Worm (Caenorhabditis elegans) whole organism, late embryonic: Measurements from ENCODE around the gene Y43F8B.29.

Experiments used
- C08G9.2 ChIP-seq: sonication (generic microtip); optimal IDR thresholded peaks from 2 replicates; lab custom pipeline; 2016; ENCODE audit warnings: mild to moderate bottlenecking, missing genetic modification characterization, moderate library complexity, missing compliant biosample characterization
- C38D4.7 ChIP-seq: fragments of 200-800 bp; sonication (Bioruptor generic); optimal IDR thresholded peaks from 2 replicates; lab custom pipeline; 2018; ENCODE audit warnings: mild to moderate bottlenecking, missing genetic modification characterization, moderate library complexity, missing compliant biosample characterization
- F13H6.1 ChIP-seq: sonication (generic microtip); optimal IDR thresholded peaks from 2 replicates; lab custom pipeline; 2016; ENCODE audit warnings: missing genetic modification characterization, missing compliant biosample characterization
- K02D7.2 ChIP-seq: sonication (generic microtip); optimal IDR thresholded peaks from 2 replicates; lab custom pipeline; 2017; ENCODE audit warnings: mild to moderate bottlenecking, missing genetic modification characterization, missing compliant biosample characterization
- K09A11.1 ChIP-seq: sonication (generic microtip); optimal IDR thresholded peaks from 2 replicates; lab custom pipeline; 2017; ENCODE audit warnings: antibody characterized with exemption, mild to moderate bottlenecking, missing genetic modification characterization, missing compliant biosample characterization; ENCODE audit not compliant: insufficient read depth
- T23F11.4 ChIP-seq: fragments of 200-800 bp; sonication (Bioruptor generic); optimal IDR thresholded peaks from 2 replicates; lab custom pipeline; 2018; ENCODE audit warnings: mild to moderate bottlenecking, missing genetic modification characterization, missing compliant biosample characterization
- ama-1 ChIP-seq: fragments of 150-350 bp; optimal IDR thresholded peaks from 2 replicates; lab custom pipeline; 2014
- ceh-14 ChIP-seq: sonication (generic microtip); optimal IDR thresholded peaks from 2 replicates; lab custom pipeline; 2016; ENCODE audit warnings: missing genotype, missing genetic modification characterization, missing compliant biosample characterization
- ceh-18 ChIP-seq: sonication (generic microtip); optimal IDR thresholded peaks from 2 replicates; lab custom pipeline; 2016; ENCODE audit warnings: missing genetic modification characterization, missing compliant biosample characterization
- ceh-19 ChIP-seq: fragments of 200-800 bp; sonication (Bioruptor generic); optimal IDR thresholded peaks from 2 replicates; lab custom pipeline; 2018; ENCODE audit warnings: mild to moderate bottlenecking, missing genetic modification characterization, missing compliant biosample characterization
- ceh-22 ChIP-seq: sonication (generic microtip); optimal IDR thresholded peaks from 2 replicates; lab custom pipeline; 2017; ENCODE audit warnings: missing biosample characterization, missing genetic modification characterization
- ceh-24 ChIP-seq: sonication (generic microtip); optimal IDR thresholded peaks from 2 replicates; lab custom pipeline; 2016; ENCODE audit warnings: mild to moderate bottlenecking, missing genetic modification characterization, missing compliant biosample characterization
- ceh-45 ChIP-seq: fragments of 200-800 bp; sonication (Bioruptor generic); IDR thresholded peaks from 2 replicates; pipeline ENCODE4 v1.3.6; 2022; ENCODE audit warnings: missing genetic modification reagents, missing genetic modification characterization, missing compliant biosample characterization
- ceh-6 ChIP-seq: fragments of 200-800 bp; sonication (Bioruptor generic); optimal IDR thresholded peaks from 2 replicates; lab custom pipeline; 2018; ENCODE audit warnings: mild to moderate bottlenecking, missing genetic modification characterization, missing compliant biosample characterization
- ceh-9 ChIP-seq: sonication (generic microtip); optimal IDR thresholded peaks from 2 replicates; lab custom pipeline; 2016; ENCODE audit warnings: mild to moderate bottlenecking, missing genetic modification characterization, inconsistent platforms, missing compliant biosample characterization
- che-1 ChIP-seq: sonication (generic microtip); optimal IDR thresholded peaks from 2 replicates; lab custom pipeline; 2016; ENCODE audit warnings: mild to moderate bottlenecking, missing genetic modification characterization, missing compliant biosample characterization
- dmd-4 ChIP-seq: sonication (generic microtip); optimal IDR thresholded peaks from 2 replicates; lab custom pipeline; 2016; ENCODE audit warnings: borderline replicate concordance, missing genetic modification characterization, missing compliant biosample characterization
- dve-1 ChIP-seq: sonication (generic microtip); optimal IDR thresholded peaks from 2 replicates; lab custom pipeline; 2017; ENCODE audit warnings: antibody characterized with exemption, mild to moderate bottlenecking, missing genetic modification characterization, missing compliant biosample characterization
- elt-2 ChIP-seq: sonication (generic microtip); optimal IDR thresholded peaks from 2 replicates; lab custom pipeline; 2016; ENCODE audit warnings: missing genetic modification reagents, missing genetic modification characterization, missing compliant biosample characterization
- elt-4 ChIP-seq: sonication (generic microtip); optimal IDR thresholded peaks from 2 replicates; lab custom pipeline; 2016; ENCODE audit warnings: missing genetic modification characterization, missing compliant biosample characterization
- ets-4 ChIP-seq: sonication (generic microtip); optimal IDR thresholded peaks from 2 replicates; lab custom pipeline; 2016; ENCODE audit warnings: missing genetic modification characterization, missing compliant biosample characterization
- eyg-1 ChIP-seq: sonication (generic microtip); optimal IDR thresholded peaks from 2 replicates; lab custom pipeline; 2016; ENCODE audit warnings: missing genotype, missing genetic modification characterization, missing compliant biosample characterization
- fkh-10 ChIP-seq: fragments of 150-350 bp; optimal IDR thresholded peaks from 2 replicates; lab custom pipeline; 2014; ENCODE audit warnings: missing biosample characterization, missing genetic modification reagents, missing genetic modification characterization
- hlh-13 ChIP-seq: fragments of 200-800 bp; sonication (Bioruptor generic); optimal IDR thresholded peaks from 2 replicates; lab custom pipeline; 2018; ENCODE audit warnings: mild to moderate bottlenecking, missing genetic modification characterization, missing compliant biosample characterization
- hlh-30 ChIP-seq: sonication (generic microtip); optimal IDR thresholded peaks from 2 replicates; lab custom pipeline; 2017; ENCODE audit warnings: antibody characterized with exemption, missing genetic modification characterization, missing compliant biosample characterization; ENCODE audit not compliant: insufficient read depth
- hlh-8 ChIP-seq: sonication (generic microtip); optimal IDR thresholded peaks from 2 replicates; lab custom pipeline; 2016; ENCODE audit warnings: missing genotype, missing genetic modification characterization, missing compliant biosample characterization
- lim-6 ChIP-seq: sonication (generic microtip); optimal IDR thresholded peaks from 2 replicates; lab custom pipeline; 2016; ENCODE audit warnings: missing genetic modification characterization, missing compliant biosample characterization
- lin-11 ChIP-seq: fragments of 200-800 bp; sonication (Bioruptor generic); optimal IDR thresholded peaks from 2 replicates; lab custom pipeline; 2018; ENCODE audit warnings: mild to moderate bottlenecking, missing genetic modification characterization, missing compliant biosample characterization
- madf-2 ChIP-seq: sonication (generic microtip); optimal IDR thresholded peaks from 2 replicates; lab custom pipeline; 2017; ENCODE audit warnings: missing genetic modification characterization, missing compliant biosample characterization
- mec-3 ChIP-seq: sonication (generic microtip); optimal IDR thresholded peaks from 2 replicates; lab custom pipeline; 2016; ENCODE audit warnings: borderline replicate concordance, missing genetic modification characterization, missing compliant biosample characterization
- nhr-11 ChIP-seq: fragments of 150-350 bp; optimal IDR thresholded peaks from 2 replicates; lab custom pipeline; 2014; ENCODE audit warnings: missing biosample characterization, missing genetic modification characterization
- npax-4 ChIP-seq: sonication (generic microtip); optimal IDR thresholded peaks from 2 replicates; lab custom pipeline; 2016; ENCODE audit warnings: missing genetic modification characterization, missing compliant biosample characterization
- odd-2 ChIP-seq: sonication (generic microtip); optimal IDR thresholded peaks from 2 replicates; lab custom pipeline; 2017; ENCODE audit warnings: antibody characterized with exemption, mild to moderate bottlenecking, missing genetic modification characterization, missing compliant biosample characterization
- pag-3 ChIP-seq: sonication (generic microtip); optimal IDR thresholded peaks from 2 replicates; lab custom pipeline; 2016; ENCODE audit warnings: missing compliant biosample characterization, missing genetic modification characterization, borderline replicate concordance
- pat-9 ChIP-seq: fragments of 200-800 bp; sonication (Bioruptor generic); optimal IDR thresholded peaks from 2 replicates; lab custom pipeline; 2018; ENCODE audit warnings: mild to moderate bottlenecking, missing genetic modification characterization, moderate library complexity, missing compliant biosample characterization
- pax-1 ChIP-seq: fragments of 150-350 bp; optimal IDR thresholded peaks from 2 replicates; lab custom pipeline; 2014; ENCODE audit warnings: missing biosample characterization, missing genetic modification characterization
- pqm-1 ChIP-seq: sonication (generic microtip); optimal IDR thresholded peaks from 2 replicates; lab custom pipeline; 2016; ENCODE audit warnings: missing genetic modification characterization, missing compliant biosample characterization
- pros-1 ChIP-seq: fragments of 150-350 bp; optimal IDR thresholded peaks from 2 replicates; lab custom pipeline; 2014; ENCODE audit warnings: missing biosample characterization, missing genetic modification reagents, missing genetic modification characterization
- rnt-1 ChIP-seq: sonication (generic microtip); optimal IDR thresholded peaks from 2 replicates; lab custom pipeline; 2016; ENCODE audit warnings: missing genetic modification characterization, missing compliant biosample characterization
- sox-2 ChIP-seq: fragments of 200-800 bp; sonication (Bioruptor generic); IDR thresholded peaks from 2 replicates; pipeline ENCODE4 v1.3.6; 2022; ENCODE audit warnings: missing genetic modification reagents, missing genetic modification characterization, missing compliant biosample characterization
- sox-4 ChIP-seq: sonication (generic microtip); optimal IDR thresholded peaks from 2 replicates; lab custom pipeline; 2017; ENCODE audit warnings: mild to moderate bottlenecking, missing genetic modification characterization, inconsistent platforms, missing compliant biosample characterization
- syd-9 ChIP-seq: sonication (generic microtip); optimal IDR thresholded peaks from 2 replicates; lab custom pipeline; 2016; ENCODE audit warnings: mild to moderate bottlenecking, missing genetic modification characterization, moderate library complexity, missing compliant biosample characterization
- tbx-2 ChIP-seq: sonication (generic microtip); optimal IDR thresholded peaks from 2 replicates; lab custom pipeline; 2016; ENCODE audit warnings: missing genetic modification characterization, missing compliant biosample characterization
- tbx-7 ChIP-seq: sonication (generic microtip); optimal IDR thresholded peaks from 2 replicates; lab custom pipeline; 2016; ENCODE audit warnings: missing genotype, missing genetic modification characterization, missing compliant biosample characterization
- ttx-3 ChIP-seq: sonication (generic microtip); optimal IDR thresholded peaks from 2 replicates; lab custom pipeline; 2016; ENCODE audit warnings: missing genetic modification reagents, missing genetic modification characterization, missing compliant biosample characterization
- unc-3 ChIP-seq, 2 experiments: fragments of 200-800 bp in 1 of 2; sonication (Bioruptor generic) in 1 of 2; sonication (generic microtip) in 1 of 2; conservative IDR thresholded peaks in 1 of 2; optimal IDR thresholded peaks in 1 of 2; 2 replicates each; pipeline versions ENCODE4 v1.3.6 to Lab custom; 2016 to 2022; ENCODE audit warnings: missing compliant biosample characterization in 2 of 2, missing genetic modification characterization in 2 of 2, missing genetic modification reagents in 1 of 2
- unc-42 ChIP-seq: sonication (generic microtip); optimal IDR thresholded peaks from 2 replicates; lab custom pipeline; 2016; ENCODE audit warnings: missing genotype, missing genetic modification characterization, missing compliant biosample characterization
- unc-55 ChIP-seq: sonication (generic microtip); optimal IDR thresholded peaks from 2 replicates; lab custom pipeline; 2017; ENCODE audit warnings: missing biosample characterization, missing genetic modification reagents, missing genetic modification characterization
- unc-86 ChIP-seq: sonication (generic microtip); optimal IDR thresholded peaks from 2 replicates; lab custom pipeline; 2016; ENCODE audit warnings: missing genetic modification characterization, missing compliant biosample characterization
- zip-5 ChIP-seq: sonication (generic microtip); optimal IDR thresholded peaks from 2 replicates; lab custom pipeline; 2016; ENCODE audit warnings: missing genetic modification characterization, missing compliant biosample characterization
- ztf-16 ChIP-seq: sonication (generic microtip); optimal IDR thresholded peaks from 2 replicates; lab custom pipeline; 2017; ENCODE audit warnings: missing genetic modification characterization, missing compliant biosample characterization

Y43F8B.29 gene

DNA sequence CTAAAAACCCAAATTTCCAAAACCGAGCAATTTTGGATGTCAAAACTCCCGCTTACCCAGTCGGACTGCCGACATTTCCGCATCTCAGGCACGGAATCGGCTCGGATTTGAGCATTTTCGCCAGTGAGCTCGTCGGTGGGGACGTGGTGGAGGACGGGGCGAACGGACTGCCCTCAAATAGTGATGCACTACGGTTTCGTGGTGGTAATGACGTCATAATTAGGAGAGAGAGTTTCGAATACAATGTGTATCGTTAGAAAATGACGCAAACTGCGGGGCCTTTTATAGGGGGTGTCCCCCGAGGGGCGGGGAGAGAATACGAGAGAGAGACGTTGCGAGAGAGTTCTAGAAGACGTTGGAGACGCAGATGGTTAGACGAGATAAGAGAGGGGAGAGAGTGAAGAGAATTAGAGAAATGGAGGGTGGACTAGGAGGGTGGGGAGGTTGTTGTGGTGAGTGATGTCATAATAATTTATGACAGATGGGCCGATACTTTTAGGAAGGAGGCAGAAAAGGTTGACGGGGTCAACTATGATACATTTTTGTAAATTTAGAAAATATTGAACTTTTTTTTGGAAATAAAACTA, 31.2 kb downstream of the Y43F8B.29 start:
- TF ChIP-seq ceh-14 (tag; lab: Kevin White, UChicago) (peak; percentile 58), K09A11.1 (tag; lab: Kevin White, UChicago) (no peak), pax-1 (tag; lab: Kevin White, UChicago) (peak; percentile 70), C38D4.7 (GFP tag; lab: Kevin White, UChicago) (peak; percentile 60), zip-5 (tag; lab: Kevin White, UChicago) (no peak), tbx-2 (tag; lab: Kevin White, UChicago) (peak; percentile 76), ceh-6 (peak; percentile 32), ceh-22 (no peak), eyg-1 (tag; lab: Kevin White, UChicago) (no peak), ztf-16 (tag; lab: Kevin White, UChicago) (peak; percentile 70), unc-55 (GFP tag; lab: Kevin White, UChicago) (peak; percentile 100), sox-2 (GFP tag; lab: Robert Waterston, UW) (peak; percentile 72), pag-3 (peak; percentile 11), elt-2 (tag; lab: Kevin White, UChicago) (peak; percentile 84), nhr-11 (tag; lab: Kevin White, UChicago) (no peak), T23F11.4 (peak; percentile 70), ceh-24 (peak; percentile 12), unc-86 (tag; lab: Kevin White, UChicago) (no peak), ceh-18 (tag; lab: Kevin White, UChicago) (peak; percentile 69), mec-3 (tag; lab: Kevin White, UChicago) (no peak), npax-4 (tag; lab: Kevin White, UChicago) (no peak), ttx-3 (tag; lab: Kevin White, UChicago) (no peak), sox-4 (tag; lab: Kevin White, UChicago) (peak; percentile 21), ceh-9 (tag; lab: Kevin White, UChicago) (no peak), pros-1 (tag; lab: Kevin White, UChicago) (peak; percentile 91), hlh-8 (tag; lab: Kevin White, UChicago) (peak; percentile 4), pqm-1 (tag; lab: Kevin White, UChicago) (no peak), dmd-4 (tag; lab: Kevin White, UChicago) (peak; percentile 37), K02D7.2 (tag; lab: Kevin White, UChicago) (peak; percentile 51), unc-42 (peak; percentile 50), syd-9 (tag; lab: Kevin White, UChicago) (peak; percentile 42), ama-1 (peak; percentile 94), lim-6 (tag; lab: Kevin White, UChicago) (no peak), hlh-30 (tag; lab: Kevin White, UChicago) (peak; percentile 56), ceh-45 (GFP tag; lab: Robert Waterston, UW) (no peak), unc-3 (GFP tag; conservative IDR thresholded peaks at IDR 0.05; lab: Robert Waterston, UW) (0 out of 2 replicates have a peak, but pooled peaks have one; percentile 47), unc-3 (tag; optimal IDR thresholded peaks at IDR 0.05; lab: Kevin White, UChicago) (peak; percentile 62), che-1 (tag; lab: Kevin White, UChicago) (peak; percentile 54), ceh-19 (GFP tag; lab: Kevin White, UChicago) (peak; percentile 75), pat-9 (tag; lab: Kevin White, UChicago) (peak; percentile 48), F13H6.1 (tag; lab: Kevin White, UChicago) (no peak), C08G9.2 (tag; lab: Kevin White, UChicago) (peak; percentile 57), rnt-1 (tag; lab: Kevin White, UChicago) (peak; percentile 76), tbx-7 (peak; percentile 40), dve-1 (tag; lab: Kevin White, UChicago) (peak; percentile 68), odd-2 (tag; lab: Kevin White, UChicago) (no peak), hlh-13 (GFP tag; lab: Kevin White, UChicago) (peak; percentile 43), madf-2 (tag; lab: Kevin White, UChicago) (peak; percentile 63), elt-4 (tag; lab: Kevin White, UChicago) (no peak), ets-4 (tag; lab: Kevin White, UChicago) (no peak), fkh-10 (GFP tag; lab: Kevin White, UChicago) (no peak), lin-11 (peak; percentile 18)
